Worm (Caenorhabditis elegans): ENCODE data around the gene srxa-14.
"Not testable (repeated sequence)": the region's sequence is repeated elsewhere in the genome, so short reads cannot be mapped to it uniquely, and the experiment has no call there.

ce11 chrV:20605812-20606211, 33.6 kb upstream of the srxa-14 start:
- TF ChIP-seq unc-39 (tag; optimal IDR thresholded peaks at IDR 0.05); elt-3 (tag; optimal IDR thresholded peaks at IDR 0.05); lin-13 (tag; optimal IDR thresholded peaks at IDR 0.05); unc-62 (GFP tag; optimal IDR thresholded peaks at IDR 0.05); blmp-1 (tag; optimal IDR thresholded peaks at IDR 0.05); flh-1 (GFP tag; optimal IDR thresholded peaks at IDR 0.05); nhr-28 (tag; optimal IDR thresholded peaks at IDR 0.05); ham-2 (GFP tag; optimal IDR thresholded peaks at IDR 0.05); ztf-11 (tag; optimal IDR thresholded peaks at IDR 0.05): not testable (repeated sequence)
